Worm (Caenorhabditis elegans) whole organism, early embryonic: ENCODE data around the gene Y53F4B.26.

Experiments
- ama-1 ChIP-seq: fragments of 150-350 bp; optimal IDR thresholded peaks from 2 replicates; lab custom pipeline; 2014
- ets-7 ChIP-seq: sonication (generic microtip); optimal IDR thresholded peaks from 2 replicates; lab custom pipeline; 2016; ENCODE audit warnings: missing genotype, missing genetic modification characterization, missing compliant biosample characterization
- scrt-1 ChIP-seq: fragments of 200-800 bp; sonication (Bioruptor generic); IDR thresholded peaks from 2 replicates; pipeline ENCODE4 v1.3.6; 2022; ENCODE audit warnings: missing genetic modification characterization, missing compliant biosample characterization
- sea-1 ChIP-seq: fragments of 200-800 bp; sonication (Bioruptor generic); conservative IDR thresholded peaks from 2 replicates; pipeline ENCODE4 v1.3.6; 2022; ENCODE audit warnings: missing genetic modification characterization, missing compliant biosample characterization
- tbx-11 ChIP-seq: fragments of 200-800 bp; sonication (Bioruptor generic); IDR thresholded peaks from 2 replicates; pipeline ENCODE4 v1.3.6; 2022; ENCODE audit warnings: missing genetic modification characterization, missing compliant biosample characterization
- tbx-37 ChIP-seq: fragments of 200-800 bp; sonication (Bioruptor generic); conservative IDR thresholded peaks from 2 replicates; pipeline ENCODE4 v1.3.6; 2022; ENCODE audit warnings: missing genetic modification reagents, missing genetic modification characterization, missing compliant biosample characterization

DNA sequence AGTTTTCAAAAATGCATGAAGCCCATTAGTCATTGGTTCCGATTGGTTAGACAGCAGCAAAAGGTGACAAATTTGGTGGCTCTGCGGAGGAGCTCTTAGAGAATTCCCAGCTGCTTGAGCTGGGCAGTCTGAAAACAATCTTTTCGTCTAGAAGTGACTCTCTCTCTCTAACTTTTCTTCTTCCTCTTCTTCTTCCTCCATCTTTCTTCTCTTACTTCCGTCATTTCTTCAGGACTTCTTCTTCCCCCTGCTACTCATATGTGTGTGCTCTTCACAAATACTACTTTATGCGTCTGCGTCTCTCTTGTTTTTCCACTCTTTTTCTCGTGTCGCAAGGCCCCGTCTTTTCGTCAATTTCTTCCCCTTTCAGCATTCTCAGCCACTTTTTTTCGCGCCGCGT is 49.2 kb upstream of the Y53F4B.26 start:
- TF ChIP-seq tbx-37 (GFP tag; lab: Robert Waterston, UW): no peak
- TF ChIP-seq scrt-1 (GFP tag; lab: Robert Waterston, UW): no peak
- TF ChIP-seq ama-1 (lab: Kevin White, UChicago): no peak
- TF ChIP-seq sea-1 (GFP tag; lab: Robert Waterston, UW): no peak
- no peak for TF ChIP-seq tbx-11 (GFP tag; lab: Robert Waterston, UW)
- TF ChIP-seq ets-7 (tag; lab: Kevin White, UChicago): no peak
